Fruit fly (Drosophila melanogaster) whole organism, embryonic: ENCODE measurements around the gene HemK1.

Experiments
- Aef1 ChIP-seq: fragments of 200-800 bp; sonication (Bioruptor generic); IDR thresholded peaks from 3 replicates; pipeline ENCODE4 v1.3.6; 2022; ENCODE audit warnings: missing biosample characterization, missing genetic modification characterization
- CG10565 ChIP-seq: fragments of 200-800 bp; sonication (Bioruptor generic); optimal IDR thresholded peaks from 3 replicates; lab custom pipeline; 2016; ENCODE audit warnings: missing biosample characterization, mild to moderate bottlenecking, missing genetic modification characterization
- CG10979 ChIP-seq: fragments of 200-800 bp; sonication (Bioruptor generic); optimal IDR thresholded peaks from 2 replicates; lab custom pipeline; 2018; ENCODE audit warnings: missing biosample characterization, mild to moderate bottlenecking, missing genetic modification characterization, moderate library complexity
- CG11085 ChIP-seq: fragments of 200-800 bp; sonication (Bioruptor generic); IDR thresholded peaks from 2 replicates; pipeline ENCODE4 v1.3.6; 2022; ENCODE audit warnings: missing biosample characterization, missing genetic modification characterization
- CG11093 ChIP-seq: fragments of 200-800 bp; sonication (Bioruptor generic); IDR thresholded peaks from 3 replicates; pipeline ENCODE4 v1.3.6; 2022; ENCODE audit warnings: missing biosample characterization, missing genetic modification characterization
- CG11504 ChIP-seq: fragments of 200-800 bp; sonication (Bioruptor generic); optimal IDR thresholded peaks from 3 replicates; lab custom pipeline; 2019; ENCODE audit warnings: missing biosample characterization, mild to moderate bottlenecking, missing genetic modification characterization, moderate library complexity
- CG12104 ChIP-seq: fragments of 200-800 bp; sonication (Bioruptor generic); optimal IDR thresholded peaks from 3 replicates; lab custom pipeline; 2016; ENCODE audit warnings: missing biosample characterization, missing genetic modification characterization
- CG12155 ChIP-seq: fragments of 200-800 bp; sonication (Bioruptor generic); optimal IDR thresholded peaks from 3 replicates; lab custom pipeline; 2016; ENCODE audit warnings: missing biosample characterization, missing genetic modification characterization
- CG12391 ChIP-seq: fragments of 200-800 bp; sonication (Bioruptor generic); optimal IDR thresholded peaks from 3 replicates; lab custom pipeline; 2018; ENCODE audit warnings: missing biosample characterization, mild to moderate bottlenecking, missing genetic modification characterization, moderate library complexity
- CG12769 ChIP-seq: fragments of 200-800 bp; sonication (Bioruptor generic); optimal IDR thresholded peaks from 2 replicates; lab custom pipeline; 2019; ENCODE audit warnings: missing biosample characterization, mild to moderate bottlenecking, missing genetic modification characterization, moderate library complexity
- CG17612 ChIP-seq: fragments of 200-800 bp; sonication (Bioruptor generic); IDR thresholded peaks from 2 replicates; pipeline ENCODE4 v1.3.6; 2022; ENCODE audit warnings: missing biosample characterization, missing genetic modification characterization
- CG18262 ChIP-seq: fragments of 200-800 bp; optimal IDR thresholded peaks from 3 replicates; lab custom pipeline; 2019; ENCODE audit warnings: missing biosample characterization, mild to moderate bottlenecking, missing genetic modification characterization, moderate library complexity
- CG18764 ChIP-seq: fragments of 200-800 bp; sonication (Bioruptor generic); optimal IDR thresholded peaks from 3 replicates; lab custom pipeline; 2016; ENCODE audit warnings: missing biosample characterization, missing genetic modification characterization
- CG30431 ChIP-seq: fragments of 200-800 bp; sonication (Bioruptor generic); optimal IDR thresholded peaks from 2 replicates; lab custom pipeline; 2017; ENCODE audit warnings: missing biosample characterization, missing genetic modification characterization
- CG32532 ChIP-seq: fragments of 200-800 bp; sonication (Bioruptor generic); IDR thresholded peaks from 2 replicates; pipeline ENCODE4 v1.3.6; 2022; ENCODE audit warnings: missing biosample characterization, missing genetic modification characterization
- CG34224 ChIP-seq: fragments of 200-800 bp; sonication (Bioruptor generic); IDR thresholded peaks from 3 replicates; pipeline ENCODE4 v1.3.6; 2022; ENCODE audit warnings: missing biosample characterization, missing genetic modification characterization; ENCODE audit not compliant: partially characterized antibody
- CG5245 ChIP-seq: fragments of 200-800 bp; sonication (Bioruptor generic); optimal IDR thresholded peaks from 3 replicates; lab custom pipeline; 2016; ENCODE audit warnings: missing biosample characterization, missing genetic modification characterization
- CG5953 ChIP-seq: fragments of 200-800 bp; sonication (Bioruptor generic); IDR thresholded peaks from 2 replicates; pipeline ENCODE4 v1.3.6; 2022; ENCODE audit warnings: missing biosample characterization, missing genetic modification characterization
- CG6272 ChIP-seq: fragments of 200-800 bp; sonication (Bioruptor generic); IDR thresholded peaks from 2 replicates; pipeline ENCODE4 v1.3.6; 2022; ENCODE audit warnings: missing biosample characterization, missing genetic modification characterization
- CG8944 ChIP-seq: fragments of 200-800 bp; sonication (Bioruptor generic); optimal IDR thresholded peaks from 3 replicates; lab custom pipeline; 2016; ENCODE audit warnings: missing biosample characterization, missing genetic modification characterization
- CG9437 ChIP-seq: fragments of 200-800 bp; sonication (Bioruptor generic); optimal IDR thresholded peaks from 2 replicates; lab custom pipeline; 2018; ENCODE audit warnings: missing biosample characterization, mild to moderate bottlenecking, missing genetic modification characterization
- CG9727 ChIP-seq: fragments of 200-800 bp; sonication (Bioruptor generic); optimal IDR thresholded peaks from 3 replicates; lab custom pipeline; 2017; ENCODE audit warnings: missing biosample characterization, mild to moderate bottlenecking, missing genetic modification characterization
- CG9876 ChIP-seq: fragments of 200-800 bp; sonication (Bioruptor generic); optimal IDR thresholded peaks from 2 replicates; lab custom pipeline; 2016; ENCODE audit warnings: missing biosample characterization, missing genetic modification characterization
- Eip74EF ChIP-seq, 2 experiments: fragments of 200-800 bp in 1 of 2; fragments of >200 bp in 1 of 2; sonication (Bioruptor generic) in 1 of 2; optimal IDR thresholded peaks; 2 replicates each; lab custom pipeline; 2017 to 2019; ENCODE audit warnings: missing biosample characterization in 2 of 2, missing genetic modification characterization in 2 of 2, mild to moderate bottlenecking in 1 of 2, moderate library complexity in 1 of 2
- H2.0 ChIP-seq: fragments of 200-800 bp; sonication (Bioruptor generic); IDR thresholded peaks from 2 replicates; pipeline ENCODE4 v1.3.6; 2022; ENCODE audit warnings: missing biosample characterization, missing genetic modification characterization
- HmgZ ChIP-seq: fragments of 200-800 bp; sonication (Bioruptor generic); optimal IDR thresholded peaks from 2 replicates; lab custom pipeline; 2018; ENCODE audit warnings: missing biosample characterization, mild to moderate bottlenecking, missing genetic modification characterization
- NFAT ChIP-seq: fragments of 200-800 bp; sonication (Bioruptor generic); IDR thresholded peaks from 2 replicates; pipeline ENCODE4 v1.3.6; 2022; ENCODE audit warnings: missing biosample characterization, missing genetic modification characterization
- Neu2 ChIP-seq: fragments of 200-800 bp; sonication (Bioruptor generic); optimal IDR thresholded peaks from 3 replicates; lab custom pipeline; 2016; ENCODE audit warnings: missing biosample characterization, missing genetic modification characterization, borderline replicate concordance
- Rfx ChIP-seq: fragments of 200-800 bp; sonication (Bioruptor generic); IDR thresholded peaks from 2 replicates; pipeline ENCODE4 v1.3.6; 2022; ENCODE audit warnings: missing biosample characterization, missing genetic modification characterization
- bigmax ChIP-seq: fragments of 200-800 bp; sonication (Bioruptor generic); optimal IDR thresholded peaks from 2 replicates; lab custom pipeline; 2018; ENCODE audit warnings: missing biosample characterization, mild to moderate bottlenecking, missing genetic modification characterization
- cg ChIP-seq: fragments of 200-800 bp; sonication (Bioruptor generic); optimal IDR thresholded peaks from 3 replicates; lab custom pipeline; 2019; ENCODE audit warnings: missing biosample characterization, mild to moderate bottlenecking, missing genetic modification characterization, moderate library complexity
- dm ChIP-seq: fragments of 200-800 bp; sonication (Bioruptor generic); optimal IDR thresholded peaks from 3 replicates; lab custom pipeline; 2016; ENCODE audit warnings: missing biosample characterization, missing genetic modification characterization
- en ChIP-seq: fragments of 200-800 bp; sonication (Bioruptor generic); optimal IDR thresholded peaks from 2 replicates; lab custom pipeline; 2016; ENCODE audit warnings: missing biosample characterization, missing genetic modification characterization
- gfzf ChIP-seq: fragments of 200-800 bp; sonication (Bioruptor generic); optimal IDR thresholded peaks from 2 replicates; lab custom pipeline; 2016; ENCODE audit warnings: missing biosample characterization, mild to moderate bottlenecking, missing genetic modification characterization, moderate library complexity
- h ChIP-seq: fragments of >200 bp; optimal IDR thresholded peaks from 2 replicates; lab custom pipeline; 2017
- hkb ChIP-seq, 2 experiments: fragments of 200-800 bp in 1 of 2; fragments of >200 bp in 1 of 2; sonication (Bioruptor generic) in 1 of 2; IDR thresholded peaks in 1 of 2; optimal IDR thresholded peaks in 1 of 2; 2 replicates each; pipeline versions ENCODE4 v1.3.6 to Lab custom; 2017 to 2022; ENCODE audit warnings: missing biosample characterization in 1 of 2, missing genetic modification characterization in 1 of 2
- jing ChIP-seq: fragments of 200-800 bp; sonication (Bioruptor generic); optimal IDR thresholded peaks from 2 replicates; lab custom pipeline; 2018; ENCODE audit warnings: missing biosample characterization, mild to moderate bottlenecking, missing genetic modification characterization
- kni ChIP-seq: fragments of 200-800 bp; sonication (Bioruptor generic); optimal IDR thresholded peaks from 3 replicates; lab custom pipeline; 2017; ENCODE audit warnings: mild to moderate bottlenecking, missing biosample characterization, missing genetic modification reagents, missing genetic modification characterization
- knrl ChIP-seq: fragments of 200-800 bp; sonication (Bioruptor generic); IDR thresholded peaks from 3 replicates; pipeline ENCODE4 v1.3.6; 2022; ENCODE audit warnings: missing biosample characterization, missing genetic modification characterization; ENCODE audit not compliant: partially characterized antibody
- lbe ChIP-seq: fragments of 200-800 bp; sonication (Bioruptor generic); optimal IDR thresholded peaks from 2 replicates; lab custom pipeline; 2016; ENCODE audit warnings: missing biosample characterization, mild to moderate bottlenecking, missing genetic modification characterization
- mam ChIP-seq: fragments of 200-800 bp; sonication (Bioruptor generic); optimal IDR thresholded peaks from 3 replicates; lab custom pipeline; 2016; ENCODE audit warnings: missing biosample characterization, missing genetic modification characterization
- pita ChIP-seq: fragments of 200-800 bp; sonication (Bioruptor generic); optimal IDR thresholded peaks from 2 replicates; lab custom pipeline; 2017; ENCODE audit warnings: missing biosample characterization, mild to moderate bottlenecking, missing genetic modification characterization
- prd ChIP-seq, 3 experiments: fragments of >200 bp in 2 of 3; fragments of 200-800 bp in 1 of 3; sonication (Bioruptor generic) in 1 of 3; optimal IDR thresholded peaks in 2 of 3; IDR thresholded peaks in 1 of 3; 2 replicates in 2 of 3; 3 replicates in 1 of 3; pipeline versions ENCODE4 v1.3.6 to Lab custom; 2017 to 2022; ENCODE audit warnings: missing biosample characterization in 1 of 3, missing genetic modification characterization in 1 of 3
- row ChIP-seq: fragments of 200-800 bp; sonication (Bioruptor generic); IDR thresholded peaks from 3 replicates; pipeline ENCODE4 v1.3.6; 2022; ENCODE audit warnings: missing biosample characterization, missing genetic modification characterization
- slbo ChIP-seq: fragments of 200-800 bp; sonication (Bioruptor generic); IDR thresholded peaks from 2 replicates; pipeline ENCODE4 v1.3.6; 2022; ENCODE audit warnings: missing biosample characterization, missing genetic modification characterization
- slp2 ChIP-seq: fragments of 200-800 bp; sonication (Bioruptor generic); optimal IDR thresholded peaks from 2 replicates; lab custom pipeline; 2016; ENCODE audit warnings: missing biosample characterization, missing genetic modification characterization
- tgo ChIP-seq: fragments of 200-800 bp; sonication (Bioruptor generic); IDR thresholded peaks from 3 replicates; pipeline ENCODE4 v1.3.6; 2022; ENCODE audit warnings: missing biosample characterization, missing genetic modification characterization
- usp ChIP-seq: fragments of >200 bp; optimal IDR thresholded peaks from 2 replicates; lab custom pipeline; 2017; ENCODE audit warnings: missing biosample characterization, missing genetic modification characterization
- vfl ChIP-seq: fragments of 200-800 bp; sonication (Bioruptor generic); optimal IDR thresholded peaks from 2 replicates; lab custom pipeline; 2016; ENCODE audit warnings: missing biosample characterization, missing genetic modification characterization

HemK1 gene

dm6 chr2L:6455955-6456599 lies 11.4 kb downstream of the HemK1 start, which contains the start of gene frj (continued):
- TF ChIP-seq lbe (GFP tag; lab: Kevin White, UChicago) (peak; percentile 52), CG18764 (peak; percentile 53), NFAT (GFP tag; lab: Robert Waterston, UW) (peak; percentile 61), HmgZ (tag; lab: Kevin White, UChicago) (peak; percentile 49), CG32532 (peak; percentile 77), kni (GFP tag; lab: Kevin White, UChicago) (no peak), CG12104 (peak; percentile 43), slbo (peak; percentile 84), CG9876 (GFP tag; lab: Kevin White, UChicago) (peak; percentile 81), row (peak; percentile 90), gfzf (GFP tag; lab: Kevin White, UChicago) (peak; percentile 95), Rfx (GFP tag; lab: Robert Waterston, UW) (peak; percentile 84), knrl (GFP tag; lab: Robert Waterston, UW) (peak; percentile 78), Neu2 (GFP tag; lab: Kevin White, UChicago) (peak; percentile 9), CG12391 (peak; percentile 73), CG34224 (0 out of 3 replicates have a peak, but pooled peaks have one; percentile 38), prd (optimal IDR thresholded peaks at IDR 0.05; lab: Kevin White, UChicago) (no peak), prd (GFP tag; IDR thresholded peaks at IDR 0.05; lab: Robert Waterston, UW) (peak; percentile 81), Aef1 (GFP tag; lab: Robert Waterston, UW) (peak; percentile 54; the same call in 2 of the 3 replicates), CG11085 (GFP tag; lab: Robert Waterston, UW) (peak; percentile 61), CG30431 (GFP tag; lab: Kevin White, UChicago) (peak; percentile 51), hkb (optimal IDR thresholded peaks at IDR 0.05; lab: Kevin White, UChicago) (peak; percentile 55), hkb (GFP tag; IDR thresholded peaks at IDR 0.05; lab: Robert Waterston, UW) (peak; percentile 28; the same call in 1 of the 2 replicates), vfl (GFP tag; lab: Kevin White, UChicago) (no peak), CG6272 (GFP tag; lab: Robert Waterston, UW) (peak; percentile 52), CG5953 (GFP tag; lab: Robert Waterston, UW) (no peak), CG11504 (tag; lab: Kevin White, UChicago) (no peak), bigmax (GFP tag; lab: Kevin White, UChicago) (no peak), CG17612 (GFP tag; lab: Robert Waterston, UW) (no peak), Eip74EF (GFP tag; optimal IDR thresholded peaks at IDR 0.05; lab: Kevin White, UChicago) (peak in 1 of 2 experiments; percentile 39), en (GFP tag; lab: Kevin White, UChicago) (no peak), CG10979 (tag; lab: Kevin White, UChicago) (peak; percentile 48), pita (GFP tag; lab: Kevin White, UChicago) (no peak), CG12769 (tag; lab: Kevin White, UChicago) (peak; percentile 57), CG8944 (GFP tag; lab: Kevin White, UChicago) (peak; percentile 75), slp2 (GFP tag; lab: Kevin White, UChicago) (peak; percentile 56), tgo (peak; percentile 67), CG12155 (GFP tag; lab: Kevin White, UChicago) (peak; percentile 45), CG18262 (tag; lab: Kevin White, UChicago) (peak; percentile 49), CG11093 (no peak), cg (no peak), CG10565 (GFP tag; lab: Kevin White, UChicago) (no peak), usp (GFP tag; lab: Kevin White, UChicago) (no peak), CG9727 (peak; percentile 75), jing (no peak), dm (GFP tag; lab: Kevin White, UChicago) (peak; percentile 65), CG9437 (peak; percentile 22), mam (peak; percentile 80), H2.0 (GFP tag; lab: Robert Waterston, UW) (peak; percentile 56), h (lab: Kevin White, UChicago) (no peak), CG5245 (peak; percentile 42)
